Worm (Caenorhabditis elegans): ENCODE results near the gene Y41C4A.22.

ce11 chrIII:11683038-11683437 lies 12.0 kb upstream of the Y41C4A.22 start:
- TF ChIP-seq mls-2 (tag; optimal IDR thresholded peaks at IDR 0.05) (no peak), pha-4 (tag; optimal IDR thresholded peaks at IDR 0.05) (no peak), blmp-1 (tag; optimal IDR thresholded peaks at IDR 0.05) (no peak), zip-8 (tag; optimal IDR thresholded peaks at IDR 0.05) (no peak), unc-62 (GFP tag; optimal IDR thresholded peaks at IDR 0.05) (no peak)

Data from whole organism, mixed stage, embryonic.